Fruit fly (Drosophila melanogaster): ENCODE results near the gene CG14137.

The CG14137 gene

dm6 chr3L:11586794-11587462 is 12.9 kb downstream of the CG14137 start (continued):
- no peak for TF ChIP-seq CG2116 (GFP tag; optimal IDR thresholded peaks at IDR 0.05)
- no peak for TF ChIP-seq cwo (GFP tag; optimal IDR thresholded peaks at IDR 0.05)
- no peak for TF ChIP-seq C15 (GFP tag; IDR thresholded peaks at IDR 0.05)
- no peak for TF ChIP-seq CG14667 (GFP tag; IDR thresholded peaks at IDR 0.05)
- TF ChIP-seq CG34224 (GFP tag; IDR thresholded peaks at IDR 0.05; ENCODE audit: partially characterized antibody) = 0 out of 3 replicates have a peak, but pooled peaks have one; percentile 20
- TF ChIP-seq pan (optimal IDR thresholded peaks at IDR 0.05) = no peak
- TF ChIP-seq pan (GFP tag; optimal IDR thresholded peaks at IDR 0.05 in 1 of 2, IDR thresholded peaks at IDR 0.05 in 1 of 2) = no peak
- no peak for TF ChIP-seq gem (tag; optimal IDR thresholded peaks at IDR 0.05)
- TF ChIP-seq hkb (optimal IDR thresholded peaks at IDR 0.05) = no peak
- TF ChIP-seq hkb (GFP tag; IDR thresholded peaks at IDR 0.05) = peak; percentile 16; the same call in 1 of the 2 replicates
- no peak for TF ChIP-seq sim (GFP tag; IDR thresholded peaks at IDR 0.05)
- TF ChIP-seq CG14050 (GFP tag; IDR thresholded peaks at IDR 0.05) = no peak
- TF ChIP-seq ATbp (GFP tag; optimal IDR thresholded peaks at IDR 0.05) = no peak
- no peak for TF ChIP-seq bsh (GFP tag; optimal IDR thresholded peaks at IDR 0.05)
- TF ChIP-seq CG10267 (tag; optimal IDR thresholded peaks at IDR 0.05) = no peak
- no peak for TF ChIP-seq ems (GFP tag; optimal IDR thresholded peaks at IDR 0.05)
- peak; percentile 90 for TF ChIP-seq CG1832 (GFP tag; optimal IDR thresholded peaks at IDR 0.05)
- TF ChIP-seq dan (GFP tag; IDR thresholded peaks at IDR 0.05) = no peak
- TF ChIP-seq da (GFP tag; optimal IDR thresholded peaks at IDR 0.05) = no peak
- no peak for TF ChIP-seq CG42726 (GFP tag; IDR thresholded peaks at IDR 0.05; ENCODE audit: partially characterized antibody)
- TF ChIP-seq sc (optimal IDR thresholded peaks at IDR 0.05) = no peak
- no peak for TF ChIP-seq sc (GFP tag; optimal IDR thresholded peaks at IDR 0.05)
- no peak for TF ChIP-seq Hsf (GFP tag; optimal IDR thresholded peaks at IDR 0.05)
- peak; percentile 87 for TF ChIP-seq pros (GFP tag; optimal IDR thresholded peaks at IDR 0.05)

DNA sequence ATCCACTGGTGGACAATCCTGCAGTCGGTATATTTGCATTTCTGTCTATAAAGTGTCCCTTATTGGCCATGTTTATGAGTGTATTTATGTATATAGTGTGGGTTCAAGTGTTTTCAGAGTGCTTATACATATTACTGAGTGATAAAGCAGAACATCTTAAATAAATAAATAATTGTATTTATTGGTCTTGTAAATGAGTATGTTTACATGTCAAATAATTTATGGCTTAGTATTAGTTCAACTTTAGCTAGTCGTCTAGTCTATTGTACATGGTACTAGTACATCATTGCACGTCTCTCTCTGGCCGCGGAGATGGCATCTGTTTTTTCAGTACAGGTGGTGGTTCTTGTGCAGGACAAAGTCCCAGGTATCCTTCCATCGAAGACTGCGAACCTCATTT is 15.9 kb downstream of the CG14137 start, which contains the start of gene CG32086:
TSS of gene CG32086 (minus strand) at position 101 of the 400 bp plus-strand sequence.
- no peak for TF ChIP-seq CG6791 (GFP tag; IDR thresholded peaks at IDR 0.05; ENCODE audit: partially characterized antibody)

DNA sequence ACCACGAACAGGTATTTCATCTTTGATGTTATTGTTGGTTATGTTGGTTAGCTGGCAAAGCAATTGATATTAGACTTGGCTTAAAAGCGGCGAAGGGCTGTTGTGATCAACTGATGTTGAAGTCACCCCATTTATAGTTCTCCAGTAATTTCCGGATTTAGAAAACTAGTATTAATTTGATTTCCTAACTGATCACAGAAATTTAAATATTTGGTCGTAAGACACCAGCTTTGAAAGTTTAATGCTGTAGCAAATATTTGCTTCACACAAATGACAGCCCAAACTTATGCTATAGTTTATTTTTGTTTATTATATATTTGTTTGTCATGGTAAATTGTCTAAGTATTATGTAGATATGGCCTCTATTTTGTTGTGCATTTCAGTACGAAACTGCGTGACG is 17.8 kb downstream of the CG14137 start, which contains the start of gene CG33269:
TSS of gene CG33269 (minus strand) at position 101 of the 400 bp plus-strand sequence.
- TF ChIP-seq ac (GFP tag; optimal IDR thresholded peaks at IDR 0.05) (no peak), CG11723 (GFP tag; optimal IDR thresholded peaks at IDR 0.05) (no peak), D19A (tag; optimal IDR thresholded peaks at IDR 0.05) (no peak), chinmo (GFP tag; IDR thresholded peaks at IDR 0.05; ENCODE audit: partially characterized antibody) (no peak), hth (optimal IDR thresholded peaks at IDR 0.05) (no peak), chm (GFP tag; IDR thresholded peaks at IDR 0.05) (no peak), BtbVII (GFP tag; optimal IDR thresholded peaks at IDR 0.05) (no peak), Six4 (GFP tag; optimal IDR thresholded peaks at IDR 0.05) (no peak)

DNA sequence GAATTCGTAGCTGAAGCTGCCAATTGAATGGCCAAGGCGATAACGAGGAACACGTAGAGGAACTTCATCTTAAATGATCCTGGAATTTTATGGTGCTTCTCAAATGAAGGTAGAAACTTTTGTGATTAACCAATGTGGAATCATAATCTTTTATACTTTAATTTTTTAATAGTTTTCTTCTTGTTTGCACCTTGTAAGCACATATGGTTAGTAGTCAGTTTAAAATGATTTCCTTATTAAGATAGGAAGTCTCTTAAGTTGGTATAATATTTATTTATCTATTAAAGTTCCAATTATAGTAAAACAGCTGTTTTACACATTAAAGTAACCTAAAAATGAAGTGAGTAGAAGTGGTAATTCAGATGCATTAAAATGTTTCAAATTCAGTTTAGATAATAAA is 18.9 kb downstream of the CG14137 start, which contains the start of gene CG43391:
TSS of gene CG43391 (minus strand) at position 101 of the 400 bp plus-strand sequence.
- TF ChIP-seq CG10267 (tag; optimal IDR thresholded peaks at IDR 0.05) (no peak), CG10274 (GFP tag; optimal IDR thresholded peaks at IDR 0.05) (no peak), CG32772 (GFP tag; IDR thresholded peaks at IDR 0.05) (no peak), CG31224 (GFP tag; IDR thresholded peaks at IDR 0.05) (no peak), Ets65A (GFP tag) (no peak), sisA (GFP tag; IDR thresholded peaks at IDR 0.05) (no peak)

Measured in whole organism, embryonic.